Fruit fly (Drosophila melanogaster) whole organism, embryonic: ENCODE data around the gene CG8891.

Source experiments
- B-H2 ChIP-seq: fragments of 200-800 bp; sonication (Bioruptor generic); optimal IDR thresholded peaks from 2 replicates; lab custom pipeline; 2018; ENCODE audit warnings: missing biosample characterization, mild to moderate bottlenecking, missing genetic modification characterization
- Bgb ChIP-seq: fragments of 200-800 bp; sonication (Bioruptor generic); IDR thresholded peaks from 2 replicates; pipeline ENCODE4 v1.3.6; 2022; ENCODE audit warnings: missing biosample characterization, missing genetic modification characterization; ENCODE audit not compliant: partially characterized antibody
- CG12071 ChIP-seq: fragments of 200-800 bp; sonication (Bioruptor generic); optimal IDR thresholded peaks from 3 replicates; lab custom pipeline; 2018; ENCODE audit warnings: missing biosample characterization, mild to moderate bottlenecking, missing genetic modification characterization
- CG12155 ChIP-seq: fragments of 200-800 bp; sonication (Bioruptor generic); optimal IDR thresholded peaks from 3 replicates; lab custom pipeline; 2016; ENCODE audit warnings: missing biosample characterization, missing genetic modification characterization
- CG16779 ChIP-seq: fragments of 200-800 bp; sonication (Bioruptor generic); IDR thresholded peaks from 2 replicates; pipeline ENCODE4 v1.3.6; 2022; ENCODE audit warnings: missing biosample characterization, missing genetic modification characterization
- CG17385 ChIP-seq: fragments of 200-800 bp; sonication (Bioruptor generic); optimal IDR thresholded peaks from 3 replicates; lab custom pipeline; 2018; ENCODE audit warnings: missing biosample characterization, mild to moderate bottlenecking, missing genetic modification characterization
- CG1832 ChIP-seq: fragments of 200-800 bp; sonication (Bioruptor generic); optimal IDR thresholded peaks from 2 replicates; lab custom pipeline; 2017; ENCODE audit warnings: missing biosample characterization, mild to moderate bottlenecking, missing genetic modification characterization, inconsistent platforms
- CG2120 ChIP-seq: fragments of 200-800 bp; sonication (Bioruptor generic); optimal IDR thresholded peaks from 3 replicates; lab custom pipeline; 2016; ENCODE audit warnings: missing biosample characterization, missing genetic modification characterization
- CG4360 ChIP-seq: fragments of 200-800 bp; sonication (Bioruptor generic); IDR thresholded peaks from 2 replicates; pipeline ENCODE4 v1.3.6; 2022; ENCODE audit warnings: missing biosample characterization, missing genetic modification characterization
- CG4404 ChIP-seq: fragments of 200-800 bp; sonication (Bioruptor generic); IDR thresholded peaks from 2 replicates; pipeline ENCODE4 v1.3.6; 2022; ENCODE audit warnings: missing biosample characterization, missing genetic modification characterization
- CG4854 ChIP-seq: fragments of 200-800 bp; sonication (Bioruptor generic); optimal IDR thresholded peaks from 2 replicates; lab custom pipeline; 2016; ENCODE audit warnings: missing biosample characterization, missing genetic modification characterization, inconsistent platforms
- CG5245 ChIP-seq: fragments of 200-800 bp; sonication (Bioruptor generic); optimal IDR thresholded peaks from 3 replicates; lab custom pipeline; 2016; ENCODE audit warnings: missing biosample characterization, missing genetic modification characterization
- CG6765 ChIP-seq: fragments of 200-800 bp; sonication (Bioruptor generic); optimal IDR thresholded peaks from 3 replicates; lab custom pipeline; 2017; ENCODE audit warnings: missing biosample characterization, mild to moderate bottlenecking, missing genetic modification characterization
- CG7271 ChIP-seq: fragments of 200-800 bp; sonication (Bioruptor generic); optimal IDR thresholded peaks from 2 replicates; lab custom pipeline; 2018; ENCODE audit warnings: missing biosample characterization, mild to moderate bottlenecking, missing genetic modification characterization, moderate library complexity
- CG7372 ChIP-seq: fragments of 200-800 bp; sonication (Bioruptor generic); IDR thresholded peaks from 2 replicates; pipeline ENCODE4 v1.3.6; 2022; ENCODE audit warnings: missing biosample characterization, missing genetic modification characterization
- CG7556 ChIP-seq: fragments of 200-800 bp; sonication (Bioruptor generic); optimal IDR thresholded peaks from 2 replicates; lab custom pipeline; 2017; ENCODE audit warnings: missing biosample characterization, mild to moderate bottlenecking, missing genetic modification characterization
- CG7928 ChIP-seq: fragments of 200-800 bp; sonication (Bioruptor generic); optimal IDR thresholded peaks from 2 replicates; lab custom pipeline; 2017; ENCODE audit warnings: missing biosample characterization, mild to moderate bottlenecking, missing genetic modification characterization
- CG8290 ChIP-seq, 3 experiments: fragments of 200-800 bp; sonication (Bioruptor generic); optimal IDR thresholded peaks; 2 replicates each; lab custom pipeline; 2016 to 2019; ENCODE audit warnings: missing biosample characterization in 3 of 3, missing genetic modification characterization in 3 of 3, mild to moderate bottlenecking in 2 of 3, moderate library complexity in 1 of 3
- CG9876 ChIP-seq: fragments of 200-800 bp; sonication (Bioruptor generic); optimal IDR thresholded peaks from 2 replicates; lab custom pipeline; 2016; ENCODE audit warnings: missing biosample characterization, missing genetic modification characterization
- Dbx ChIP-seq: fragments of 200-800 bp; sonication (Bioruptor generic); IDR thresholded peaks from 3 replicates; pipeline ENCODE4 v1.3.6; 2022; ENCODE audit warnings: missing biosample characterization, missing genetic modification characterization
- H15 ChIP-seq: fragments of 200-800 bp; sonication (Bioruptor generic); IDR thresholded peaks from 3 replicates; pipeline ENCODE4 v1.3.6; 2022; ENCODE audit warnings: missing biosample characterization, missing genetic modification characterization
- HLH54F ChIP-seq: fragments of 200-800 bp; sonication (Bioruptor generic); optimal IDR thresholded peaks from 3 replicates; lab custom pipeline; 2016; ENCODE audit warnings: missing biosample characterization, missing genetic modification characterization
- Hr3 ChIP-seq: fragments of 200-800 bp; sonication (Bioruptor generic); optimal IDR thresholded peaks from 3 replicates; lab custom pipeline; 2016; ENCODE audit warnings: missing biosample characterization, missing genetic modification characterization
- Hsf ChIP-seq: fragments of 200-800 bp; sonication (Bioruptor generic); optimal IDR thresholded peaks from 3 replicates; lab custom pipeline; 2016; ENCODE audit warnings: missing biosample characterization, missing genetic modification characterization
- MESR4 ChIP-seq: fragments of 200-800 bp; sonication (Bioruptor generic); optimal IDR thresholded peaks from 2 replicates; lab custom pipeline; 2018; ENCODE audit warnings: missing biosample characterization, mild to moderate bottlenecking, missing genetic modification characterization, moderate library complexity
- Med ChIP-seq: fragments of 200-800 bp; sonication (Bioruptor generic); peaks from one replicate; lab custom pipeline; 2016; ENCODE audit warnings: missing biosample characterization, missing genetic modification characterization, mild to moderate bottlenecking, inconsistent platforms, moderate library complexity
- NFAT ChIP-seq: fragments of 200-800 bp; sonication (Bioruptor generic); IDR thresholded peaks from 2 replicates; pipeline ENCODE4 v1.3.6; 2022; ENCODE audit warnings: missing biosample characterization, missing genetic modification characterization
- Oli ChIP-seq: fragments of 200-800 bp; sonication (Bioruptor generic); optimal IDR thresholded peaks from 2 replicates; lab custom pipeline; 2018; ENCODE audit warnings: missing biosample characterization, mild to moderate bottlenecking, missing genetic modification characterization, moderate library complexity
- TFAM ChIP-seq: fragments of 200-800 bp; sonication (Bioruptor generic); optimal IDR thresholded peaks from 2 replicates; lab custom pipeline; 2017; ENCODE audit warnings: missing biosample characterization, missing genetic modification characterization, inconsistent platforms
- Xrp1 ChIP-seq: fragments of 200-800 bp; sonication (Bioruptor generic); IDR thresholded peaks from 2 replicates; pipeline ENCODE4 v1.3.6; 2022; ENCODE audit warnings: missing biosample characterization, missing genetic modification characterization
- YL-1 ChIP-seq: fragments of 200-800 bp; sonication (Bioruptor generic); optimal IDR thresholded peaks from 3 replicates; lab custom pipeline; 2017; ENCODE audit warnings: missing biosample characterization, mild to moderate bottlenecking, missing genetic modification characterization
- cad ChIP-seq: fragments of >200 bp; optimal IDR thresholded peaks from 2 replicates; lab custom pipeline; 2017; ENCODE audit warnings: missing biosample characterization, missing genetic modification characterization
- cwo ChIP-seq: fragments of 200-800 bp; sonication (Bioruptor generic); optimal IDR thresholded peaks from 3 replicates; lab custom pipeline; 2017; ENCODE audit warnings: missing biosample characterization, missing genetic modification characterization, mild to moderate bottlenecking, moderate library complexity, missing genetic modification reagents
- eve ChIP-seq, 2 experiments: fragments of >200 bp; optimal IDR thresholded peaks; 2 replicates each; lab custom pipeline; 2017; ENCODE audit warnings: missing biosample characterization in 2 of 2, missing genetic modification characterization in 2 of 2
- exex ChIP-seq: fragments of 200-800 bp; sonication (Bioruptor generic); optimal IDR thresholded peaks from 4 replicates; lab custom pipeline; 2018; ENCODE audit warnings: missing biosample characterization, mild to moderate bottlenecking, missing genetic modification characterization, moderate library complexity
- gem ChIP-seq: fragments of 200-800 bp; sonication (Bioruptor generic); optimal IDR thresholded peaks from 2 replicates; lab custom pipeline; 2019; ENCODE audit warnings: missing biosample characterization, mild to moderate bottlenecking, missing genetic modification characterization, moderate library complexity
- gfzf ChIP-seq: fragments of 200-800 bp; sonication (Bioruptor generic); optimal IDR thresholded peaks from 2 replicates; lab custom pipeline; 2016; ENCODE audit warnings: missing biosample characterization, mild to moderate bottlenecking, missing genetic modification characterization, moderate library complexity
- hth ChIP-seq: fragments of >200 bp; optimal IDR thresholded peaks from 2 replicates; lab custom pipeline; 2017; ENCODE audit warnings: inconsistent platforms
- insv ChIP-seq, 2 experiments: fragments of 200-800 bp; sonication (Bioruptor generic); optimal IDR thresholded peaks; 3 replicates each; lab custom pipeline; 2016 to 2018; ENCODE audit warnings: missing biosample characterization in 2 of 2, missing genetic modification characterization in 2 of 2
- jumu ChIP-seq: fragments of 200-800 bp; sonication (Bioruptor generic); optimal IDR thresholded peaks from 3 replicates; lab custom pipeline; 2016; ENCODE audit warnings: missing biosample characterization, missing genetic modification characterization
- kah ChIP-seq: fragments of 200-800 bp; sonication (Bioruptor generic); optimal IDR thresholded peaks from 2 replicates; lab custom pipeline; 2018; ENCODE audit warnings: missing biosample characterization, mild to moderate bottlenecking, missing genetic modification characterization
- kay ChIP-seq: fragments of 200-800 bp; sonication (Bioruptor generic); optimal IDR thresholded peaks from 2 replicates; lab custom pipeline; 2016; ENCODE audit warnings: missing biosample characterization, missing genetic modification characterization
- lola ChIP-seq, 3 experiments: fragments of >200 bp in 2 of 3; fragments of 200-800 bp in 1 of 3; sonication (Bioruptor generic) in 1 of 3; optimal IDR thresholded peaks; 2 replicates each; lab custom pipeline; 2017 to 2019; ENCODE audit warnings: missing biosample characterization in 3 of 3, missing genetic modification characterization in 3 of 3, mild to moderate bottlenecking in 1 of 3, moderate library complexity in 1 of 3
- luna ChIP-seq: fragments of 200-800 bp; sonication (Bioruptor generic); optimal IDR thresholded peaks from 2 replicates; lab custom pipeline; 2016; ENCODE audit warnings: missing biosample characterization, missing genetic modification characterization
- maf-S ChIP-seq: fragments of 200-800 bp; sonication (Bioruptor generic); optimal IDR thresholded peaks from 2 replicates; lab custom pipeline; 2016; ENCODE audit warnings: missing biosample characterization, missing genetic modification characterization
- mld ChIP-seq: fragments of 200-800 bp; sonication (Bioruptor generic); IDR thresholded peaks from 3 replicates; pipeline ENCODE4 v1.3.6; 2022; ENCODE audit warnings: missing biosample characterization, missing genetic modification characterization; ENCODE audit not compliant: partially characterized antibody
- nerfin-1 ChIP-seq: fragments of 200-800 bp; sonication (Bioruptor generic); optimal IDR thresholded peaks from 3 replicates; lab custom pipeline; 2019; ENCODE audit warnings: missing biosample characterization, mild to moderate bottlenecking, missing genetic modification characterization, moderate library complexity
- pho ChIP-seq: fragments of 200-800 bp; sonication (Bioruptor generic); optimal IDR thresholded peaks from 2 replicates; lab custom pipeline; 2016; ENCODE audit warnings: missing biosample characterization, missing genetic modification characterization
- pita ChIP-seq: fragments of 200-800 bp; sonication (Bioruptor generic); optimal IDR thresholded peaks from 2 replicates; lab custom pipeline; 2017; ENCODE audit warnings: missing biosample characterization, mild to moderate bottlenecking, missing genetic modification characterization
- tup ChIP-seq: fragments of 200-800 bp; sonication (Bioruptor generic); optimal IDR thresholded peaks from 2 replicates; lab custom pipeline; 2016; ENCODE audit warnings: missing biosample characterization, mild to moderate bottlenecking, missing genetic modification characterization, moderate library complexity
- wor ChIP-seq: fragments of 200-800 bp; sonication (Bioruptor generic); IDR thresholded peaks from 2 replicates; pipeline ENCODE4 v1.3.6; 2022; ENCODE audit warnings: missing biosample characterization, missing genetic modification characterization

Gene CG8891

DNA sequence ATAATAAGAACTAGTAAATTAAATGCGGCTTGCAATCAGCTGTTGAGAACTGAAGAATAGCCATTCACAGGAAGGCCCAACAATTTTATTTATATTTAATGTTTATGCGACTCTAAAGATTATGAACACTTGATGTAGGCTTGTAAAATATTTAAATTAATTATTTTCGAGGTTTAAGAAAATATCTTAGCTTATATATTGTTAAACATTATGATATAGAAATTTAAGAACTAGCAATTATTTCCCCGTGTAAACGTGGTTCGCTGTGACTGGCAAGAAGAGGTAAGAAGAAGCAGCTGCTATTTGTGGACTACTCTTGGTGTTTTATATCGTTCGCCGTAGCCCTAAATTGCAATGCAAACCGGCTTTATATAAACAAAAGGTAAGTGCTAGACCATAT lies 33.9 kb downstream of the CG8891 start, which contains the start of the genes mRpL24 and betaggt-I (continued):
- TF ChIP-seq CG8290 (GFP tag; optimal IDR thresholded peaks at IDR 0.05; lab: Kevin White, UChicago): peak; percentile 84
- peak; percentile 9 to 74 for TF ChIP-seq CG8290 (tag; optimal IDR thresholded peaks at IDR 0.05; lab: Kevin White, UChicago)
- TF ChIP-seq CG6765: peak; percentile 93
- TF ChIP-seq Oli (tag; lab: Kevin White, UChicago): peak; percentile 94
- peak; percentile 99 for TF ChIP-seq CG17385 (GFP tag; lab: Kevin White, UChicago)
- peak; percentile 94 for TF ChIP-seq CG7556 (GFP tag; lab: Kevin White, UChicago)
- peak in 1 of 3 experiments; percentile 96 for TF ChIP-seq lola (GFP tag; optimal IDR thresholded peaks at IDR 0.05; lab: Kevin White, UChicago)
- TF ChIP-seq tup (GFP tag; lab: Kevin White, UChicago): peak; percentile 75
- TF ChIP-seq CG16779 (GFP tag; lab: Robert Waterston, UW): peak; percentile 86
- TF ChIP-seq Med (GFP tag; lab: Kevin White, UChicago): peak; percentile 92
- TF ChIP-seq CG7271 (tag; lab: Kevin White, UChicago): peak; percentile 89
- peak; percentile 77 for TF ChIP-seq CG7928
- TF ChIP-seq HLH54F (GFP tag; lab: Kevin White, UChicago): peak; percentile 85
- peak; percentile 89 for TF ChIP-seq cwo (GFP tag; lab: Kevin White, UChicago)
- TF ChIP-seq NFAT (GFP tag; lab: Robert Waterston, UW): peak; percentile 96
- TF ChIP-seq CG9876 (GFP tag; lab: Kevin White, UChicago): peak; percentile 71
- no peak for TF ChIP-seq CG1832 (GFP tag; lab: Kevin White, UChicago)
- TF ChIP-seq cad (GFP tag; lab: Kevin White, UChicago): no peak
- peak; percentile 89 for TF ChIP-seq pho (GFP tag; lab: Kevin White, UChicago)
- TF ChIP-seq CG4404: peak; percentile 85
- TF ChIP-seq Hsf: peak; percentile 93
- no peak for TF ChIP-seq eve (GFP tag; optimal IDR thresholded peaks at IDR 0.05; lab: Kevin White, UChicago)
- TF ChIP-seq nerfin-1 (tag; lab: Kevin White, UChicago): peak; percentile 95
- peak in 1 of 2 experiments; percentile 73 for TF ChIP-seq insv (GFP tag; optimal IDR thresholded peaks at IDR 0.05; lab: Kevin White, UChicago)
- peak; percentile 78 for TF ChIP-seq CG12071 (GFP tag; lab: Kevin White, UChicago)
- TF ChIP-seq gfzf (GFP tag; lab: Kevin White, UChicago): no peak
- peak; percentile 80 for TF ChIP-seq kah
- peak; percentile 53 for TF ChIP-seq TFAM (GFP tag; lab: Kevin White, UChicago)
- peak; percentile 76 for TF ChIP-seq CG4360 (GFP tag; lab: Robert Waterston, UW)
- peak; percentile 1 for TF ChIP-seq luna
- peak; percentile 96 for TF ChIP-seq H15 (GFP tag; lab: Robert Waterston, UW)
- peak; percentile 95 for TF ChIP-seq YL-1 (GFP tag; lab: Kevin White, UChicago)
- peak; percentile 96 for TF ChIP-seq CG7372 (GFP tag; lab: Robert Waterston, UW)
- TF ChIP-seq wor (GFP tag; lab: Robert Waterston, UW): peak; percentile 93
- peak; percentile 86 for TF ChIP-seq CG5245 (GFP tag; lab: Kevin White, UChicago)
- TF ChIP-seq kay (GFP tag; lab: Kevin White, UChicago): peak; percentile 94
- no peak for TF ChIP-seq pita (GFP tag; lab: Kevin White, UChicago)
- TF ChIP-seq hth (lab: Kevin White, UChicago): no peak
- peak; percentile 94 for TF ChIP-seq CG12155 (GFP tag; lab: Kevin White, UChicago)
- no peak for TF ChIP-seq Bgb (GFP tag; lab: Robert Waterston, UW)
- peak; percentile 64 for TF ChIP-seq jumu
- peak; percentile 96 for TF ChIP-seq CG2120
- TF ChIP-seq Hr3 (GFP tag; lab: Kevin White, UChicago): peak; percentile 96
- peak; percentile 96 for TF ChIP-seq Dbx (GFP tag; lab: Robert Waterston, UW)
- TF ChIP-seq MESR4: peak; percentile 77
- TF ChIP-seq Xrp1 (GFP tag; lab: Robert Waterston, UW): peak; percentile 99
- TF ChIP-seq mld: no peak
- peak; percentile 96 for TF ChIP-seq B-H2 (GFP tag; lab: Kevin White, UChicago)
- peak; percentile 87 for TF ChIP-seq CG4854 (GFP tag; lab: Kevin White, UChicago)
- peak; percentile 99 for TF ChIP-seq gem (tag; lab: Kevin White, UChicago)
- peak; percentile 80 for TF ChIP-seq maf-S (GFP tag; lab: Kevin White, UChicago)
- TF ChIP-seq exex: peak; percentile 87
